Worm (Caenorhabditis elegans) whole organism, young adult: ENCODE results near the gene clec-63.

Experiments used
- F22D6.2 ChIP-seq: sonication (generic microtip); optimal IDR thresholded peaks from 2 replicates; lab custom pipeline; 2016; ENCODE audit warnings: mild to moderate bottlenecking, missing genetic modification characterization, missing compliant biosample characterization
- F37B4.10 ChIP-seq: fragments of 200-800 bp; sonication (Bioruptor generic); IDR thresholded peaks from 2 replicates; pipeline ENCODE4 v1.3.6; 2022; ENCODE audit warnings: missing genetic modification characterization, missing compliant biosample characterization
- F39B2.1 ChIP-seq: fragments of 200-800 bp; sonication (Bioruptor generic); IDR thresholded peaks from 2 replicates; pipeline ENCODE4 v1.3.6; 2022; ENCODE audit warnings: missing genetic modification reagents, missing genetic modification characterization, missing compliant biosample characterization
- F49E8.2 ChIP-seq: sonication (generic microtip); optimal IDR thresholded peaks from 3 replicates; lab custom pipeline; 2017; ENCODE audit warnings: missing genetic modification characterization, mild to moderate bottlenecking, missing compliant biosample characterization, antibody characterized with exemption, moderate library complexity; ENCODE audit not compliant: insufficient read depth
- F57C9.4 ChIP-seq: sonication (generic microtip); optimal IDR thresholded peaks from 2 replicates; lab custom pipeline; 2017; ENCODE audit warnings: mild to moderate bottlenecking, missing genetic modification characterization, missing compliant biosample characterization
- K11D2.4 ChIP-seq: fragments of 200-800 bp; sonication (Bioruptor generic); IDR thresholded peaks from 2 replicates; pipeline ENCODE4 v1.3.6; 2022; ENCODE audit warnings: missing genetic modification reagents, missing genetic modification characterization, missing compliant biosample characterization
- Y53G8AR.9 ChIP-seq: fragments of 200-800 bp; sonication (Bioruptor generic); conservative IDR thresholded peaks from 2 replicates; pipeline ENCODE4 v1.3.6; 2022; ENCODE audit warnings: missing genetic modification reagents, missing genetic modification characterization, missing compliant biosample characterization
- Y56A3A.18 ChIP-seq: fragments of 200-800 bp; sonication (Bioruptor generic); IDR thresholded peaks from 2 replicates; pipeline ENCODE4 v1.3.6; 2022; ENCODE audit warnings: missing genetic modification reagents, missing genetic modification characterization, missing compliant biosample characterization
- Y95B8A.8 ChIP-seq: fragments of 200-800 bp; sonication (Bioruptor generic); IDR thresholded peaks from 2 replicates; pipeline ENCODE4 v1.3.6; 2022; ENCODE audit warnings: missing genetic modification reagents, missing genetic modification characterization, missing compliant biosample characterization
- akir-1 ChIP-seq: fragments of 200-800 bp; sonication (Bioruptor generic); optimal IDR thresholded peaks from 2 replicates; lab custom pipeline; 2018; ENCODE audit warnings: mild to moderate bottlenecking, missing genetic modification characterization, moderate library complexity, missing compliant biosample characterization
- attf-3 ChIP-seq: fragments of 200-800 bp; sonication (Bioruptor generic); conservative IDR thresholded peaks from 2 replicates; pipeline ENCODE4 v1.3.6; 2022; ENCODE audit warnings: missing genetic modification reagents, missing genetic modification characterization, missing compliant biosample characterization
- attf-5 ChIP-seq: fragments of 200-800 bp; sonication (Bioruptor generic); optimal IDR thresholded peaks from 2 replicates; lab custom pipeline; 2018; ENCODE audit warnings: mild to moderate bottlenecking, missing genetic modification characterization, missing compliant biosample characterization
- bed-2 ChIP-seq: fragments of 200-800 bp; sonication (Bioruptor generic); IDR thresholded peaks from 2 replicates; pipeline ENCODE4 v1.3.6; 2022; ENCODE audit warnings: missing genetic modification reagents, missing genetic modification characterization, missing compliant biosample characterization
- ceh-27 ChIP-seq: fragments of 200-800 bp; sonication (Bioruptor generic); optimal IDR thresholded peaks from 2 replicates; lab custom pipeline; 2018; ENCODE audit warnings: mild to moderate bottlenecking, missing genetic modification characterization, moderate library complexity, missing compliant biosample characterization
- ceh-58 ChIP-seq: fragments of 200-800 bp; sonication (Bioruptor generic); IDR thresholded peaks from 2 replicates; pipeline ENCODE4 v1.3.6; 2022; ENCODE audit warnings: missing genetic modification characterization, missing compliant biosample characterization
- ceh-91 ChIP-seq: fragments of 200-800 bp; sonication (Bioruptor generic); IDR thresholded peaks from 2 replicates; pipeline ENCODE4 v1.3.6; 2022; ENCODE audit warnings: missing genetic modification reagents, missing genetic modification characterization, missing compliant biosample characterization
- egl-44 ChIP-seq: fragments of 200-800 bp; sonication (Bioruptor generic); IDR thresholded peaks from 2 replicates; pipeline ENCODE4 v1.3.6; 2022; ENCODE audit warnings: missing genetic modification reagents, missing genetic modification characterization, missing compliant biosample characterization
- egrh-3 ChIP-seq: fragments of 200-800 bp; sonication (Bioruptor generic); IDR thresholded peaks from 2 replicates; pipeline ENCODE4 v1.3.6; 2022; ENCODE audit warnings: missing genetic modification reagents, missing genetic modification characterization, missing compliant biosample characterization
- ekl-4 ChIP-seq: fragments of 200-800 bp; sonication (Bioruptor generic); IDR thresholded peaks from 2 replicates; pipeline ENCODE4 v1.3.6; 2022; ENCODE audit warnings: missing genetic modification reagents, missing genetic modification characterization, missing compliant biosample characterization
- ets-4 ChIP-seq: fragments of 200-800 bp; sonication (Bioruptor generic); optimal IDR thresholded peaks from 2 replicates; lab custom pipeline; 2018; ENCODE audit warnings: mild to moderate bottlenecking, missing genetic modification characterization, missing compliant biosample characterization
- gei-17 ChIP-seq: fragments of 200-800 bp; sonication (Bioruptor generic); optimal IDR thresholded peaks from 2 replicates; lab custom pipeline; 2018; ENCODE audit warnings: mild to moderate bottlenecking, missing genetic modification characterization, missing compliant biosample characterization
- hsf-1 ChIP-seq: fragments of 200-800 bp; sonication (Bioruptor generic); IDR thresholded peaks from 2 replicates; pipeline ENCODE4 v1.3.6; 2022; ENCODE audit warnings: missing genetic modification reagents, missing genetic modification characterization, missing compliant biosample characterization
- let-607 ChIP-seq, 2 experiments: fragments of 200-800 bp in 1 of 2; sonication (Bioruptor generic) in 1 of 2; sonication (generic microtip) in 1 of 2; optimal IDR thresholded peaks; 2 replicates each; lab custom pipeline; 2016 to 2018; ENCODE audit warnings: mild to moderate bottlenecking in 2 of 2, missing compliant biosample characterization in 2 of 2, missing genetic modification characterization in 2 of 2, moderate library complexity in 2 of 2, missing genotype in 1 of 2
- lin-40 ChIP-seq: sonication (generic microtip); optimal IDR thresholded peaks from 2 replicates; lab custom pipeline; 2016; ENCODE audit warnings: missing genetic modification characterization, mild to moderate bottlenecking, missing compliant biosample characterization, missing genotype, missing genetic modification reagents
- lin-54 ChIP-seq: fragments of 200-800 bp; sonication (Bioruptor generic); optimal IDR thresholded peaks from 2 replicates; lab custom pipeline; 2018; ENCODE audit warnings: mild to moderate bottlenecking, missing genetic modification characterization, missing compliant biosample characterization
- lsl-1 ChIP-seq: fragments of 200-800 bp; sonication (Bioruptor generic); optimal IDR thresholded peaks from 2 replicates; lab custom pipeline; 2018; ENCODE audit warnings: mild to moderate bottlenecking, missing genetic modification characterization, moderate library complexity, missing compliant biosample characterization
- lsy-27 ChIP-seq: sonication (generic microtip); optimal IDR thresholded peaks from 2 replicates; lab custom pipeline; 2017; ENCODE audit warnings: missing genetic modification characterization, mild to moderate bottlenecking, missing compliant biosample characterization, antibody characterized with exemption, missing genotype, borderline replicate concordance; ENCODE audit not compliant: insufficient read depth
- madf-3 ChIP-seq: fragments of 200-800 bp; sonication (Bioruptor generic); IDR thresholded peaks from 2 replicates; pipeline ENCODE4 v1.3.6; 2022; ENCODE audit warnings: missing genetic modification reagents, missing genetic modification characterization, missing compliant biosample characterization
- madf-6 ChIP-seq: fragments of 200-800 bp; sonication (Bioruptor generic); IDR thresholded peaks from 2 replicates; pipeline ENCODE4 v1.3.6; 2022; ENCODE audit warnings: missing genetic modification reagents, missing genetic modification characterization, missing compliant biosample characterization
- madf-8 ChIP-seq: fragments of 200-800 bp; sonication (Bioruptor generic); conservative IDR thresholded peaks from 2 replicates; pipeline ENCODE4 v1.3.6; 2022; ENCODE audit warnings: missing genetic modification reagents, missing genetic modification characterization, missing compliant biosample characterization
- mes-4 ChIP-seq: sonication (generic microtip); optimal IDR thresholded peaks from 2 replicates; lab custom pipeline; 2016; ENCODE audit warnings: missing genotype, missing genetic modification characterization, missing compliant biosample characterization
- mxl-1 ChIP-seq: sonication (generic microtip); optimal IDR thresholded peaks from 2 replicates; lab custom pipeline; 2016; ENCODE audit warnings: missing genetic modification characterization, missing compliant biosample characterization
- nhr-90 ChIP-seq: sonication (generic microtip); optimal IDR thresholded peaks from 2 replicates; lab custom pipeline; 2016; ENCODE audit warnings: missing genotype, mild to moderate bottlenecking, missing genetic modification characterization, missing compliant biosample characterization
- pha-4 ChIP-seq: fragments of 150-350 bp; sonication (generic microtip); optimal IDR thresholded peaks from 2 replicates; lab custom pipeline; 2014; ENCODE audit warnings: missing biosample characterization, missing genetic modification reagents, missing genetic modification characterization
- rcor-1 ChIP-seq: fragments of 200-800 bp; sonication (Bioruptor generic); IDR thresholded peaks from 2 replicates; pipeline ENCODE4 v1.3.6; 2022; ENCODE audit warnings: missing genetic modification reagents, missing genetic modification characterization, missing compliant biosample characterization
- repo-1 ChIP-seq: sonication (generic microtip); optimal IDR thresholded peaks from 2 replicates; lab custom pipeline; 2017; ENCODE audit warnings: mild to moderate bottlenecking, missing genetic modification characterization, missing compliant biosample characterization
- snpc-1.1 ChIP-seq: sonication (generic microtip); optimal IDR thresholded peaks from 2 replicates; lab custom pipeline; 2017; ENCODE audit warnings: missing genetic modification characterization, mild to moderate bottlenecking, missing compliant biosample characterization, antibody characterized with exemption, moderate library complexity, missing genotype, missing genetic modification reagents; ENCODE audit not compliant: insufficient read depth
- snpc-4 ChIP-seq, 5 experiments: fragments of 150-350 bp in 1 of 5; sonication (generic microtip) in 4 of 5; optimal IDR thresholded peaks; 2 replicates each; lab custom pipeline; 2014 to 2018; ENCODE audit warnings: missing genetic modification characterization in 5 of 5, missing biosample characterization in 3 of 5, antibody characterized with exemption in 2 of 5, mild to moderate bottlenecking in 2 of 5, missing compliant biosample characterization in 2 of 5, missing genotype in 2 of 5, moderate library complexity in 2 of 5, missing genetic modification reagents in 1 of 5
- sptf-2 ChIP-seq: fragments of 200-800 bp; sonication (Bioruptor generic); optimal IDR thresholded peaks from 2 replicates; lab custom pipeline; 2018; ENCODE audit warnings: mild to moderate bottlenecking, missing genetic modification characterization, missing compliant biosample characterization
- tlf-1 ChIP-seq: fragments of 200-800 bp; sonication (Bioruptor generic); optimal IDR thresholded peaks from 2 replicates; lab custom pipeline; 2018; ENCODE audit warnings: mild to moderate bottlenecking, missing genetic modification characterization, missing compliant biosample characterization
- unc-130 ChIP-seq: sonication (generic microtip); optimal IDR thresholded peaks from 2 replicates; lab custom pipeline; 2016; ENCODE audit warnings: missing genetic modification reagents, missing genetic modification characterization, missing compliant biosample characterization
- zfh-2 ChIP-seq: fragments of 200-800 bp; sonication (Bioruptor generic); conservative IDR thresholded peaks from 2 replicates; pipeline ENCODE4 v1.3.6; 2022; ENCODE audit warnings: missing genetic modification reagents, missing genetic modification characterization, missing compliant biosample characterization
- zim-3 ChIP-seq: sonication (generic microtip); optimal IDR thresholded peaks from 2 replicates; lab custom pipeline; 2017; ENCODE audit warnings: mild to moderate bottlenecking, missing genetic modification characterization, moderate library complexity, missing compliant biosample characterization
- ztf-25 ChIP-seq: fragments of 200-800 bp; sonication (Bioruptor generic); IDR thresholded peaks from 2 replicates; pipeline ENCODE4 v1.3.6; 2022; ENCODE audit warnings: missing genetic modification reagents, missing genetic modification characterization, missing compliant biosample characterization
- ztf-26 ChIP-seq: sonication (generic microtip); optimal IDR thresholded peaks from 2 replicates; lab custom pipeline; 2017; ENCODE audit warnings: missing genetic modification characterization, missing compliant biosample characterization
- ztf-3 ChIP-seq: fragments of 200-800 bp; sonication (Bioruptor generic); optimal IDR thresholded peaks from 2 replicates; lab custom pipeline; 2018; ENCODE audit warnings: mild to moderate bottlenecking, missing genetic modification characterization, missing compliant biosample characterization

Gene clec-63

DNA sequence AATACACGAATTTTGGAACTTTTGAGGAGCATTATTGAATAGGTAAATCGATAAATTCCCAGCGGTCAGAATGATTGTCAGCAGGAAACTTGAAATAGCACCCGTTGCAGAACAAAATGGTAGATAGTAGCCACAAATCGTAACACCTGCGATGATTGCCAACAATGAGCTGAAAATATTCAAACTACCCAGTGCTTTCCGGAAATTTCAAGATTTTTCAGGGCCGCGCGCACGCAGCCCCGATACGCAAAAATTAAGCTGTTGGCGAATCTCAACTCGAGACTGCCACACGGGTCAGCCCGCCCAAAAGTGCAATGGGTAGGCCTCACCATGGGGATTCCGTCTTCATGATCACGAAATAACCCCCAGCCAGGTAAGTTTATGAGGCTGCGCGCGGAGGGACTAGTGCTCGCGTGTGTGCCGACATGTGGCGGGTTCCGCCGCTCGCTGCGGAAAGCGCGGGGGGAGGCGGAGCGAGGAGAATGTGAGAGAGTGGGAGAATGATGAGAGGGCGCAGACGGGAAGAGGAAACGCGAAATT lies 49.2 kb downstream of the clec-63 start (continued):
- peak; percentile 97 for TF ChIP-seq ets-4
- peak; percentile 92 for TF ChIP-seq unc-130
- peak; percentile 90 for TF ChIP-seq F57C9.4 (tag; lab: Kevin White, UChicago)
- peak; percentile 89 for TF ChIP-seq lin-54
- TF ChIP-seq snpc-1.1 = peak; percentile 98
- 0 out of 2 replicates have a peak, but pooled peaks have one; percentile 26 for TF ChIP-seq ceh-58 (GFP tag; lab: Robert Waterston, UW)
- peak; percentile 96 for TF ChIP-seq Y95B8A.8 (GFP tag; lab: Robert Waterston, UW)
- peak; percentile 93 for TF ChIP-seq madf-6 (GFP tag; lab: Robert Waterston, UW)
- peak; percentile 86 for TF ChIP-seq ceh-27 (GFP tag; lab: Kevin White, UChicago)
- TF ChIP-seq F39B2.1 (GFP tag; lab: Robert Waterston, UW) = 0 out of 2 replicates have a peak, but pooled peaks have one; percentile 78
- TF ChIP-seq egrh-3 (GFP tag; lab: Robert Waterston, UW) = peak; percentile 98
- peak; percentile 68 for TF ChIP-seq madf-3 (GFP tag; lab: Robert Waterston, UW)
- peak; percentile 84 for TF ChIP-seq attf-5 (GFP tag; lab: Kevin White, UChicago)
- peak; percentile 98 for TF ChIP-seq snpc-4 (GFP tag; optimal IDR thresholded peaks at IDR 0.05; lab: Kevin White, UChicago)
- peak; percentile 99 to 100 (median 99) for TF ChIP-seq snpc-4 (tag; optimal IDR thresholded peaks at IDR 0.05; lab: Kevin White, UChicago)
- peak; percentile 64; the same call in 1 of the 2 replicates for TF ChIP-seq bed-2 (GFP tag; lab: Robert Waterston, UW)
- TF ChIP-seq lin-40 = peak; percentile 97
- peak; percentile 90; the same call in 1 of the 2 replicates for TF ChIP-seq F37B4.10 (GFP tag; lab: Robert Waterston, UW)
- TF ChIP-seq ceh-91 (GFP tag; lab: Robert Waterston, UW) = peak; percentile 77
- TF ChIP-seq egl-44 = peak; percentile 95
- TF ChIP-seq attf-3 = peak; percentile 82; the same call in 1 of the 2 replicates
- peak; percentile 90 for TF ChIP-seq mxl-1 (tag; lab: Kevin White, UChicago)
- TF ChIP-seq zim-3 = peak; percentile 87
- peak; percentile 73 for TF ChIP-seq madf-8
- TF ChIP-seq ekl-4 (GFP tag; lab: Robert Waterston, UW) = peak; percentile 97
- peak; percentile 88 for TF ChIP-seq lsl-1
- peak; percentile 73 for TF ChIP-seq lsy-27
- TF ChIP-seq F49E8.2 (tag; lab: Kevin White, UChicago) = peak; percentile 96
- peak; percentile 91 for TF ChIP-seq ztf-25
- TF ChIP-seq zfh-2 (GFP tag; lab: Robert Waterston, UW) = peak; percentile 100
- TF ChIP-seq tlf-1 (GFP tag; lab: Kevin White, UChicago) = peak; percentile 95
- peak; percentile 69 for TF ChIP-seq akir-1 (GFP tag; lab: Kevin White, UChicago)
- peak; percentile 93 for TF ChIP-seq Y53G8AR.9 (GFP tag; lab: Robert Waterston, UW)
- peak; percentile 90 for TF ChIP-seq K11D2.4
- TF ChIP-seq ztf-26 (tag; lab: Kevin White, UChicago) = peak; percentile 96
- no peak for TF ChIP-seq pha-4 (tag; lab: Kevin White, UChicago)
- TF ChIP-seq nhr-90 (tag; lab: Kevin White, UChicago) = peak; percentile 93
- peak; percentile 89 for TF ChIP-seq mes-4 (tag; lab: Kevin White, UChicago)
- TF ChIP-seq hsf-1 (GFP tag; lab: Robert Waterston, UW) = peak; percentile 96
- TF ChIP-seq F22D6.2 (tag; lab: Kevin White, UChicago) = peak; percentile 86
- TF ChIP-seq rcor-1 (GFP tag; lab: Robert Waterston, UW) = peak; percentile 91
- peak; percentile 98 for TF ChIP-seq repo-1 (tag; lab: Kevin White, UChicago)
- TF ChIP-seq let-607 (tag; optimal IDR thresholded peaks at IDR 0.05; lab: Kevin White, UChicago) = peak; percentile 81 to 90
- TF ChIP-seq sptf-2 (GFP tag; lab: Kevin White, UChicago) = peak; percentile 93
- peak; percentile 83 for TF ChIP-seq ztf-3 (GFP tag; lab: Kevin White, UChicago)
- peak; percentile 94 for TF ChIP-seq gei-17 (GFP tag; lab: Kevin White, UChicago)
- peak; percentile 97 for TF ChIP-seq Y56A3A.18
